Fruit fly (Drosophila melanogaster) whole organism, embryonic: ENCODE measurements around the gene Fum1.

Source experiments
- ATbp ChIP-seq: fragments of 200-800 bp; sonication (Bioruptor generic); optimal IDR thresholded peaks from 2 replicates; lab custom pipeline; 2017; ENCODE audit warnings: missing biosample characterization, mild to moderate bottlenecking, missing genetic modification characterization, missing genetic modification reagents
- Abd-B ChIP-seq: fragments of 200-800 bp; sonication (Bioruptor generic); optimal IDR thresholded peaks from 2 replicates; lab custom pipeline; 2018; ENCODE audit warnings: missing biosample characterization, mild to moderate bottlenecking, missing genetic modification characterization, moderate library complexity
- B-H2 ChIP-seq: fragments of 200-800 bp; sonication (Bioruptor generic); optimal IDR thresholded peaks from 2 replicates; lab custom pipeline; 2018; ENCODE audit warnings: missing biosample characterization, mild to moderate bottlenecking, missing genetic modification characterization
- Blimp-1 ChIP-seq: fragments of 200-800 bp; sonication (Bioruptor generic); optimal IDR thresholded peaks from 3 replicates; lab custom pipeline; 2018; ENCODE audit warnings: missing biosample characterization, missing genetic modification characterization, mild to moderate bottlenecking, moderate library complexity, missing genetic modification reagents
- BtbVII ChIP-seq: fragments of 200-800 bp; sonication (Bioruptor generic); optimal IDR thresholded peaks from 3 replicates; lab custom pipeline; 2017; ENCODE audit warnings: missing biosample characterization, mild to moderate bottlenecking, missing genetic modification characterization
- CG10979 ChIP-seq: fragments of 200-800 bp; sonication (Bioruptor generic); optimal IDR thresholded peaks from 2 replicates; lab custom pipeline; 2018; ENCODE audit warnings: missing biosample characterization, mild to moderate bottlenecking, missing genetic modification characterization, moderate library complexity
- CG12391 ChIP-seq: fragments of 200-800 bp; sonication (Bioruptor generic); optimal IDR thresholded peaks from 3 replicates; lab custom pipeline; 2018; ENCODE audit warnings: missing biosample characterization, mild to moderate bottlenecking, missing genetic modification characterization, moderate library complexity
- CG15479 ChIP-seq: fragments of 200-800 bp; sonication (Bioruptor generic); optimal IDR thresholded peaks from 3 replicates; lab custom pipeline; 2019; ENCODE audit warnings: missing biosample characterization, mild to moderate bottlenecking, missing genetic modification characterization, moderate library complexity
- CG15514 ChIP-seq: fragments of 200-800 bp; sonication (Bioruptor generic); optimal IDR thresholded peaks from 3 replicates; lab custom pipeline; 2017; ENCODE audit warnings: missing biosample characterization, missing genetic modification characterization, mild to moderate bottlenecking, moderate library complexity, missing genetic modification reagents
- CG17912 ChIP-seq: fragments of 200-800 bp; sonication (Bioruptor generic); optimal IDR thresholded peaks from 2 replicates; lab custom pipeline; 2018; ENCODE audit warnings: missing biosample characterization, mild to moderate bottlenecking, missing genetic modification characterization
- CG18262 ChIP-seq: fragments of 200-800 bp; optimal IDR thresholded peaks from 3 replicates; lab custom pipeline; 2019; ENCODE audit warnings: missing biosample characterization, mild to moderate bottlenecking, missing genetic modification characterization, moderate library complexity
- CG2199 ChIP-seq: fragments of 200-800 bp; sonication (Bioruptor generic); IDR thresholded peaks from 3 replicates; pipeline ENCODE4 v1.3.6; 2022; ENCODE audit warnings: missing biosample characterization, missing genetic modification characterization
- CG2678 ChIP-seq: fragments of 200-800 bp; sonication (Bioruptor generic); optimal IDR thresholded peaks from 3 replicates; lab custom pipeline; 2019; ENCODE audit warnings: missing biosample characterization, mild to moderate bottlenecking, missing genetic modification characterization, moderate library complexity
- CG2712 ChIP-seq: fragments of 200-800 bp; optimal IDR thresholded peaks from 3 replicates; lab custom pipeline; 2019; ENCODE audit warnings: missing biosample characterization, mild to moderate bottlenecking, missing genetic modification characterization, moderate library complexity
- CG31441 ChIP-seq: fragments of 200-800 bp; sonication (Bioruptor generic); IDR thresholded peaks from 2 replicates; pipeline ENCODE4 v1.3.6; 2022; ENCODE audit warnings: missing biosample characterization, missing genetic modification characterization
- CG32532 ChIP-seq: fragments of 200-800 bp; sonication (Bioruptor generic); IDR thresholded peaks from 2 replicates; pipeline ENCODE4 v1.3.6; 2022; ENCODE audit warnings: missing biosample characterization, missing genetic modification characterization
- CG3281 ChIP-seq: fragments of 200-800 bp; sonication (Bioruptor generic); optimal IDR thresholded peaks from 3 replicates; lab custom pipeline; 2017; ENCODE audit warnings: missing biosample characterization, mild to moderate bottlenecking, missing genetic modification characterization
- CG34422 ChIP-seq: fragments of 200-800 bp; sonication (Bioruptor generic); IDR thresholded peaks from 3 replicates; pipeline ENCODE4 v1.3.6; 2022; ENCODE audit warnings: missing biosample characterization, missing genetic modification characterization
- CG4820 ChIP-seq: fragments of 200-800 bp; sonication (Bioruptor generic); optimal IDR thresholded peaks from 3 replicates; lab custom pipeline; 2016; ENCODE audit warnings: missing biosample characterization, missing genetic modification characterization
- CG8388 ChIP-seq: fragments of 200-800 bp; sonication (Bioruptor generic); optimal IDR thresholded peaks from 2 replicates; lab custom pipeline; 2019; ENCODE audit warnings: missing biosample characterization, mild to moderate bottlenecking, missing genetic modification characterization, moderate library complexity
- CG9437 ChIP-seq: fragments of 200-800 bp; sonication (Bioruptor generic); optimal IDR thresholded peaks from 2 replicates; lab custom pipeline; 2018; ENCODE audit warnings: missing biosample characterization, mild to moderate bottlenecking, missing genetic modification characterization
- CkIIα-i1 ChIP-seq: fragments of 200-800 bp; sonication (Bioruptor generic); IDR thresholded peaks from 2 replicates; pipeline ENCODE4 v1.3.6; 2022; ENCODE audit warnings: missing biosample characterization, missing genetic modification characterization
- D19A ChIP-seq: fragments of 200-800 bp; optimal IDR thresholded peaks from 3 replicates; lab custom pipeline; 2019; ENCODE audit warnings: missing biosample characterization, mild to moderate bottlenecking, missing genetic modification characterization, moderate library complexity
- Fer3 ChIP-seq: fragments of 200-800 bp; sonication (Bioruptor generic); optimal IDR thresholded peaks from 2 replicates; lab custom pipeline; 2018; ENCODE audit warnings: missing biosample characterization, mild to moderate bottlenecking, missing genetic modification characterization, moderate library complexity
- H2.0 ChIP-seq: fragments of 200-800 bp; sonication (Bioruptor generic); IDR thresholded peaks from 2 replicates; pipeline ENCODE4 v1.3.6; 2022; ENCODE audit warnings: missing biosample characterization, missing genetic modification characterization
- HLH3B ChIP-seq: fragments of 200-800 bp; sonication (Bioruptor generic); IDR thresholded peaks from 2 replicates; pipeline ENCODE4 v1.3.6; 2022; ENCODE audit warnings: missing biosample characterization, missing genetic modification characterization
- HmgD ChIP-seq: fragments of 200-800 bp; sonication (Bioruptor generic); optimal IDR thresholded peaks from 3 replicates; lab custom pipeline; 2016; ENCODE audit warnings: missing biosample characterization, missing genetic modification characterization
- Hmr ChIP-seq: fragments of 200-800 bp; sonication (Bioruptor generic); optimal IDR thresholded peaks from 3 replicates; lab custom pipeline; 2017; ENCODE audit warnings: mild to moderate bottlenecking, missing biosample characterization, missing genetic modification reagents, missing genetic modification characterization
- Med ChIP-seq: fragments of 200-800 bp; sonication (Bioruptor generic); peaks from one replicate; lab custom pipeline; 2016; ENCODE audit warnings: missing biosample characterization, missing genetic modification characterization, mild to moderate bottlenecking, inconsistent platforms, moderate library complexity
- NfI ChIP-seq: fragments of 200-800 bp; sonication (Bioruptor generic); optimal IDR thresholded peaks from 3 replicates; lab custom pipeline; 2018; ENCODE audit warnings: missing biosample characterization, mild to moderate bottlenecking, missing genetic modification characterization, moderate library complexity
- Sox102F ChIP-seq: fragments of 200-800 bp; sonication (Bioruptor generic); optimal IDR thresholded peaks from 2 replicates; lab custom pipeline; 2018; ENCODE audit warnings: missing biosample characterization, mild to moderate bottlenecking, missing genetic modification characterization, moderate library complexity
- al ChIP-seq: fragments of 200-800 bp; sonication (Bioruptor generic); IDR thresholded peaks from 2 replicates; pipeline ENCODE4 v1.3.6; 2022; ENCODE audit warnings: missing biosample characterization, missing genetic modification characterization
- bsh ChIP-seq, 2 experiments: fragments of 200-800 bp; sonication (Bioruptor generic); optimal IDR thresholded peaks; 2 replicates each; lab custom pipeline; 2017 to 2018; ENCODE audit warnings: mild to moderate bottlenecking in 2 of 2, missing biosample characterization in 2 of 2, missing genetic modification characterization in 2 of 2, moderate library complexity in 1 of 2
- en ChIP-seq: fragments of 200-800 bp; sonication (Bioruptor generic); optimal IDR thresholded peaks from 2 replicates; lab custom pipeline; 2016; ENCODE audit warnings: missing biosample characterization, missing genetic modification characterization
- exex ChIP-seq: fragments of 200-800 bp; sonication (Bioruptor generic); optimal IDR thresholded peaks from 4 replicates; lab custom pipeline; 2018; ENCODE audit warnings: missing biosample characterization, mild to moderate bottlenecking, missing genetic modification characterization, moderate library complexity
- ind ChIP-seq: fragments of 200-800 bp; sonication (Bioruptor generic); optimal IDR thresholded peaks from 3 replicates; lab custom pipeline; 2016; ENCODE audit warnings: missing biosample characterization, missing genetic modification characterization
- knrl ChIP-seq: fragments of 200-800 bp; sonication (Bioruptor generic); IDR thresholded peaks from 3 replicates; pipeline ENCODE4 v1.3.6; 2022; ENCODE audit warnings: missing biosample characterization, missing genetic modification characterization; ENCODE audit not compliant: partially characterized antibody
- lmd ChIP-seq: fragments of 200-800 bp; sonication (Bioruptor generic); IDR thresholded peaks from 2 replicates; pipeline ENCODE4 v1.3.6; 2022; ENCODE audit warnings: missing biosample characterization, missing genetic modification characterization
- pan ChIP-seq, 4 experiments: fragments of >200 bp in 3 of 4; fragments of 200-800 bp in 1 of 4; sonication (Bioruptor generic) in 1 of 4; optimal IDR thresholded peaks in 3 of 4; IDR thresholded peaks in 1 of 4; 2 replicates each; pipeline versions ENCODE4 v1.3.6 to Lab custom; 2017 to 2022; ENCODE audit warnings: missing biosample characterization in 2 of 4, missing genetic modification characterization in 2 of 4, mixed read lengths in 1 of 4
- pfk ChIP-seq: fragments of 200-800 bp; sonication (Bioruptor generic); optimal IDR thresholded peaks from 2 replicates; lab custom pipeline; 2018; ENCODE audit warnings: missing biosample characterization, mild to moderate bottlenecking, missing genetic modification characterization, moderate library complexity
- row ChIP-seq: fragments of 200-800 bp; sonication (Bioruptor generic); IDR thresholded peaks from 3 replicates; pipeline ENCODE4 v1.3.6; 2022; ENCODE audit warnings: missing biosample characterization, missing genetic modification characterization
- salm ChIP-seq: fragments of 200-800 bp; sonication (Bioruptor generic); optimal IDR thresholded peaks from 2 replicates; lab custom pipeline; 2018; ENCODE audit warnings: missing biosample characterization, mild to moderate bottlenecking, missing genetic modification characterization
- tin ChIP-seq: fragments of 200-800 bp; sonication (Bioruptor generic); optimal IDR thresholded peaks from 3 replicates; lab custom pipeline; 2016; ENCODE audit warnings: missing biosample characterization, missing genetic modification characterization
- tio ChIP-seq: fragments of 200-800 bp; sonication (Bioruptor generic); optimal IDR thresholded peaks from 2 replicates; lab custom pipeline; 2017; ENCODE audit warnings: missing biosample characterization, missing genetic modification characterization, inconsistent platforms
- unpg ChIP-seq: fragments of 200-800 bp; sonication (Bioruptor generic); optimal IDR thresholded peaks from 3 replicates; lab custom pipeline; 2018; ENCODE audit warnings: missing biosample characterization, mild to moderate bottlenecking, missing genetic modification characterization, moderate library complexity
- wdn ChIP-seq: fragments of 200-800 bp; sonication (Bioruptor generic); IDR thresholded peaks from 2 replicates; pipeline ENCODE4 v1.3.6; 2022; ENCODE audit warnings: missing biosample characterization, missing genetic modification characterization
- zf30C ChIP-seq: fragments of 200-800 bp; sonication (Bioruptor generic); optimal IDR thresholded peaks from 3 replicates; lab custom pipeline; 2018; ENCODE audit warnings: missing biosample characterization, mild to moderate bottlenecking, missing genetic modification characterization

The Fum1 gene

dm6 chrX:6716170-6716569 lies 37.9 kb downstream of the Fum1 start:
- TF ChIP-seq CG3281 (GFP tag; lab: Kevin White, UChicago): no peak
- no peak for TF ChIP-seq tin (GFP tag; lab: Kevin White, UChicago)
- TF ChIP-seq CG9437 (GFP tag; lab: Kevin White, UChicago): no peak

- TF ChIP-seq ATbp (GFP tag; lab: Kevin White, UChicago): peak; percentile 3
- no peak for TF ChIP-seq CG2199 (GFP tag; lab: Robert Waterston, UW)
- TF ChIP-seq NfI (GFP tag; lab: Kevin White, UChicago): peak; percentile 19
- no peak for TF ChIP-seq HmgD (GFP tag; lab: Kevin White, UChicago)
- peak; percentile 33; the same call in 1 of the 2 replicates for TF ChIP-seq CG31441 (GFP tag; lab: Robert Waterston, UW)
- 0 out of 2 replicates have a peak, but pooled peaks have one; percentile 21 for TF ChIP-seq al (GFP tag; lab: Robert Waterston, UW)
- no peak for TF ChIP-seq knrl (GFP tag; lab: Robert Waterston, UW)
- TF ChIP-seq CG17912: no peak
- TF ChIP-seq Med (GFP tag; lab: Kevin White, UChicago): peak; percentile 62
- peak; percentile 4 for TF ChIP-seq CG15514 (GFP tag; lab: Kevin White, UChicago)
- TF ChIP-seq salm (tag; lab: Kevin White, UChicago): no peak
- peak; percentile 4 for TF ChIP-seq BtbVII (GFP tag; lab: Kevin White, UChicago)
- TF ChIP-seq CG18262 (tag; lab: Kevin White, UChicago): peak; percentile 12
- no peak for TF ChIP-seq CG4820 (GFP tag; lab: Kevin White, UChicago)
- TF ChIP-seq lmd (GFP tag; lab: Robert Waterston, UW): 0 out of 2 replicates have a peak, but pooled peaks have one; percentile 12
- TF ChIP-seq pfk (GFP tag; lab: Kevin White, UChicago): no peak
- TF ChIP-seq exex (tag; lab: Kevin White, UChicago): peak; percentile 38
- TF ChIP-seq CG10979: peak; percentile 5
- TF ChIP-seq bsh (GFP tag; optimal IDR thresholded peaks at IDR 0.05; lab: Kevin White, UChicago): peak in 1 of 2 experiments; percentile 57
- 0 out of 2 replicates have a peak, but pooled peaks have one; percentile 8 for TF ChIP-seq H2.0 (GFP tag; lab: Robert Waterston, UW)
- TF ChIP-seq Sox102F (GFP tag; lab: Kevin White, UChicago): peak; percentile 39
- TF ChIP-seq CG34422 (GFP tag; lab: Robert Waterston, UW): 0 out of 3 replicates have a peak, but pooled peaks have one; percentile 17
- no peak for TF ChIP-seq CkIIα-i1 (GFP tag; lab: Robert Waterston, UW)
- no peak for TF ChIP-seq CG15479 (GFP tag; lab: Kevin White, UChicago)
- TF ChIP-seq B-H2 (GFP tag; lab: Kevin White, UChicago): no peak
- TF ChIP-seq pan (optimal IDR thresholded peaks at IDR 0.05; lab: Kevin White, UChicago): no peak
- peak in 1 of 2 experiments; percentile 33 for TF ChIP-seq pan (GFP tag; optimal IDR thresholded peaks at IDR 0.05 in 1 of 2, IDR thresholded peaks at IDR 0.05 in 1 of 2)
- TF ChIP-seq CG12391: no peak
- TF ChIP-seq Blimp-1 (GFP tag; lab: Kevin White, UChicago): peak; percentile 22
- TF ChIP-seq Abd-B (GFP tag; lab: Kevin White, UChicago): peak; percentile 12
- TF ChIP-seq D19A: no peak
- TF ChIP-seq ind (GFP tag; lab: Kevin White, UChicago): peak; percentile 13
- TF ChIP-seq CG8388 (GFP tag; lab: Kevin White, UChicago): peak; percentile 5
- TF ChIP-seq CG2678: peak; percentile 40
- TF ChIP-seq unpg (GFP tag; lab: Kevin White, UChicago): peak; percentile 10
- TF ChIP-seq Hmr: peak; percentile 7
- TF ChIP-seq tio (GFP tag; lab: Kevin White, UChicago): no peak
- TF ChIP-seq zf30C (GFP tag; lab: Kevin White, UChicago): peak; percentile 55
- peak; percentile 6 for TF ChIP-seq CG2712 (tag; lab: Kevin White, UChicago)
- TF ChIP-seq Fer3 (tag; lab: Kevin White, UChicago): peak; percentile 38
- TF ChIP-seq CG32532 (GFP tag; lab: Robert Waterston, UW): peak; percentile 39; the same call in 1 of the 2 replicates
- no peak for TF ChIP-seq en (GFP tag; lab: Kevin White, UChicago)
- TF ChIP-seq row (GFP tag; lab: Robert Waterston, UW): peak; percentile 28; the same call in 1 of the 3 replicates
- no peak for TF ChIP-seq wdn
- 0 out of 2 replicates have a peak, but pooled peaks have one; percentile 33 for TF ChIP-seq HLH3B (GFP tag; lab: Robert Waterston, UW)
These were observed 41.0 kb downstream of the Fum1 start for dm6 chrX:6719259-6719658.
